Fruit fly (Drosophila melanogaster): ENCODE results near the gene CG4440.
A peak's percentile ranks its signal among the peaks of the same experiment; 100 is the strongest.

CG4440 gene

dm6 chr2L:16287602-16288392, 41.9 kb upstream of the CG4440 start, which contains the start of the genes crp and pkaap (continued):
- TF ChIP-seq odd (GFP tag; optimal IDR thresholded peaks at IDR 0.05) (peak; percentile 19), CG13296 (GFP tag; optimal IDR thresholded peaks at IDR 0.05) (peak; percentile 55), CG13287 (GFP tag; IDR thresholded peaks at IDR 0.05; ENCODE audit: partially characterized antibody) (no peak), CG30431 (GFP tag; optimal IDR thresholded peaks at IDR 0.05) (peak; percentile 6), gcm2 (GFP tag; optimal IDR thresholded peaks at IDR 0.05) (peak; percentile 78), Dad (GFP tag; optimal IDR thresholded peaks at IDR 0.05) (peak; percentile 87), CG7372 (GFP tag; IDR thresholded peaks at IDR 0.05) (no peak), CG17385 (GFP tag; optimal IDR thresholded peaks at IDR 0.05) (peak; percentile 54), NC2β (GFP tag; optimal IDR thresholded peaks at IDR 0.05) (peak; percentile 86), CG7963 (GFP tag; IDR thresholded peaks at IDR 0.05; ENCODE audit: partially characterized antibody) (no peak), luna (GFP tag; optimal IDR thresholded peaks at IDR 0.05) (peak; percentile 36), CG7928 (GFP tag; optimal IDR thresholded peaks at IDR 0.05) (peak; percentile 35), E2f2 (GFP tag; IDR thresholded peaks at IDR 0.05) (no peak), bbx (GFP tag; IDR thresholded peaks at IDR 0.05; ENCODE audit: partially characterized antibody) (no peak), BtbVII (GFP tag; optimal IDR thresholded peaks at IDR 0.05) (peak; percentile 70), CG17328 (GFP tag; IDR thresholded peaks at IDR 0.05) (no peak), CG15073 (GFP tag; optimal IDR thresholded peaks at IDR 0.05) (peak; percentile 13), CG1024 (GFP tag; IDR thresholded peaks at IDR 0.05) (no peak), CG4820 (GFP tag; optimal IDR thresholded peaks at IDR 0.05) (peak; percentile 76), Scr (GFP tag; IDR thresholded peaks at IDR 0.05; ENCODE audit: partially characterized antibody) (no peak), CG12391 (tag; optimal IDR thresholded peaks at IDR 0.05) (peak; percentile 70), CG10431 (GFP tag; optimal IDR thresholded peaks at IDR 0.05) (peak; percentile 68), CG3995 (GFP tag; optimal IDR thresholded peaks at IDR 0.05) (peak; percentile 55), CG11398 (GFP tag; optimal IDR thresholded peaks at IDR 0.05) (peak; percentile 85), ssp (GFP tag; IDR thresholded peaks at IDR 0.05) (no peak), CG32767 (GFP tag; IDR thresholded peaks at IDR 0.05) (no peak), Gug (GFP tag; IDR thresholded peaks at IDR 0.05) (peak; percentile 81), jing (GFP tag; optimal IDR thresholded peaks at IDR 0.05) (peak; percentile 51), Side (GFP tag; optimal IDR thresholded peaks at IDR 0.05) (peak; percentile 82), CG18011 (GFP tag; optimal IDR thresholded peaks at IDR 0.05) (peak; percentile 46), fd96Cb (tag; optimal IDR thresholded peaks at IDR 0.05) (peak; percentile 53), Six4 (GFP tag; optimal IDR thresholded peaks at IDR 0.05) (peak; percentile 66), ttk (GFP tag; IDR thresholded peaks at IDR 0.05) (no peak), esg (GFP tag; conservative IDR thresholded peaks at IDR 0.05) (no peak), Antp (GFP tag; optimal IDR thresholded peaks at IDR 0.05) (peak; percentile 94), salm (tag; optimal IDR thresholded peaks at IDR 0.05) (peak; percentile 40), HLH4C (GFP tag; IDR thresholded peaks at IDR 0.05; ENCODE audit: partially characterized antibody) (no peak), vnd (GFP tag; IDR thresholded peaks at IDR 0.05; ENCODE audit: partially characterized antibody) (no peak), slp2 (GFP tag; optimal IDR thresholded peaks at IDR 0.05) (peak; percentile 86), Nf-YC (tag; optimal IDR thresholded peaks at IDR 0.05) (peak; percentile 40), trem (tag; optimal IDR thresholded peaks at IDR 0.05) (peak; percentile 62), Fer3 (tag; optimal IDR thresholded peaks at IDR 0.05) (peak; percentile 75), dysf (GFP tag; IDR thresholded peaks at IDR 0.05) (no peak), Med (GFP tag) (peak; percentile 98), CG10565 (GFP tag; optimal IDR thresholded peaks at IDR 0.05) (peak; percentile 23), CG3163 (GFP tag; optimal IDR thresholded peaks at IDR 0.05) (peak; percentile 73), CG3281 (GFP tag; optimal IDR thresholded peaks at IDR 0.05) (peak; percentile 57), shn (GFP tag; optimal IDR thresholded peaks at IDR 0.05) (peak; percentile 88), CG12942 (GFP tag; optimal IDR thresholded peaks at IDR 0.05) (peak; percentile 67), CG10462 (GFP tag; optimal IDR thresholded peaks at IDR 0.05) (peak; percentile 52)
